Fruit fly (Drosophila melanogaster): ENCODE results near the gene aus.
A peak's percentile ranks its signal among the peaks of the same experiment; 100 is the strongest.

The aus gene

DNA sequence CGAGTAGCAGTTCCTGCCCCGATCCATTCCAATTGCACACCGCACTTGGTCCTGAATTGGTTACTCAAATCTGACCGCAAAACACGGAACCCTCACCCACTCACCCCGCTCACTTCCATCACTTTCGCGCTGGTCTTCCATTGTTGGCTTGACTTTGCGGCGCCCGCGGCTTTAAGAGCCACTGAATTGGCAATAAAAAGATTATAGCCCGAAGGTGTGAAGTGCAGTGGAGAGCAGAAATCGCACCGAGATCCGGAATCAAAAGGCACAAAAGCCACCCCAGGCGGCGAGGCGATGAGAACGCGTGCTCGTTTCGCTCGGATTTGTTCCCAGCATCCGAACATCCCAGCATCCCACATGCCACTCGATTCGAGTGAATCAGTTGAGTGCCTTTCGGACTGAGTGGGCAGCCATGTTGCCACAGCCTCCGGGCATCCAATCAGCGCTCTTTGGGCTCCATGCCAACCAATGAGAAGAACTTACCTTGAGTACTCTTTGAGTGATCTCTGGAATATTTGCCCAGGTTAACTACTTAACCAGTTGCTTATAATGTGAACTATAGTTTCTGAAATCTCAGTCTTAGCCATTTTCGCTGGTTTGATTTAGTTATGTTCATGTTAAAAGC is 38.1 kb upstream of the aus start:
- TF ChIP-seq Hr96 (GFP tag; optimal IDR thresholded peaks at IDR 0.05) (no peak), kay (GFP tag; ENCODE audit: borderline replicate concordance) (no peak), CG7101 (tag; optimal IDR thresholded peaks at IDR 0.05) (no peak), tj (GFP tag; optimal IDR thresholded peaks at IDR 0.05) (no peak), Crg-1 (GFP tag; optimal IDR thresholded peaks at IDR 0.05) (no peak), pad (GFP tag; optimal IDR thresholded peaks at IDR 0.05) (no peak), Mnt (GFP tag; optimal IDR thresholded peaks at IDR 0.05) (no peak), CG33017 (tag; optimal IDR thresholded peaks at IDR 0.05) (no peak), toe (GFP tag; optimal IDR thresholded peaks at IDR 0.05) (no peak), CG1620 (GFP tag; optimal IDR thresholded peaks at IDR 0.05) (no peak), CG14711 (tag; optimal IDR thresholded peaks at IDR 0.05) (no peak), bab1 (GFP tag; optimal IDR thresholded peaks at IDR 0.05) (no peak), CG5204 (GFP tag; optimal IDR thresholded peaks at IDR 0.05) (no peak), CG7045 (GFP tag; optimal IDR thresholded peaks at IDR 0.05) (no peak), CG11617 (GFP tag; optimal IDR thresholded peaks at IDR 0.05) (no peak)

DNA sequence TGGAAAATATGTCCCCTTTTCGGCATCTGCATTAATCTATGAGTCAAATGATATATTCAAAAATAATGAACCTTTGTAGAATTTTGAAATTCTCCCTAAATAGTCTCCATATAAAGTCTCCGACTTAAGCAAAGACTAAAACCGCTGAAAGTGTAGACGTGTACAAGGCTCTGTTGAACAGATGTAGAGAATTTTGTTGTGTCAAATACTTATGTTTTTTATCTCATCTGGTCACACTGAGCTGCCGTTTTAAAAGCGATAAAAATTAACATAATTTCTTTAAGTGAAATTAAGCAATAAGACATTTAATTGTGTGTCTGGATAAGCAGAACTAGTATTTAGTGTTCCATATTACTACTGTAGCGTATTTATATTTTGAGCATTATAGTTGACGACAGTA is 36.7 kb upstream of the aus start:
- TF ChIP-seq CG7045 (GFP tag; optimal IDR thresholded peaks at IDR 0.05) (no peak), CG7101 (tag; optimal IDR thresholded peaks at IDR 0.05) (no peak), CG33017 (tag; optimal IDR thresholded peaks at IDR 0.05) (no peak), CG12768 (GFP tag; optimal IDR thresholded peaks at IDR 0.05) (no peak), tj (GFP tag; optimal IDR thresholded peaks at IDR 0.05) (no peak), kay (GFP tag; ENCODE audit: borderline replicate concordance) (no peak), CG1620 (GFP tag; optimal IDR thresholded peaks at IDR 0.05) (no peak), cnc (optimal IDR thresholded peaks at IDR 0.05) (no peak), CG14711 (tag; optimal IDR thresholded peaks at IDR 0.05) (no peak), Crg-1 (GFP tag; optimal IDR thresholded peaks at IDR 0.05) (no peak)

DNA sequence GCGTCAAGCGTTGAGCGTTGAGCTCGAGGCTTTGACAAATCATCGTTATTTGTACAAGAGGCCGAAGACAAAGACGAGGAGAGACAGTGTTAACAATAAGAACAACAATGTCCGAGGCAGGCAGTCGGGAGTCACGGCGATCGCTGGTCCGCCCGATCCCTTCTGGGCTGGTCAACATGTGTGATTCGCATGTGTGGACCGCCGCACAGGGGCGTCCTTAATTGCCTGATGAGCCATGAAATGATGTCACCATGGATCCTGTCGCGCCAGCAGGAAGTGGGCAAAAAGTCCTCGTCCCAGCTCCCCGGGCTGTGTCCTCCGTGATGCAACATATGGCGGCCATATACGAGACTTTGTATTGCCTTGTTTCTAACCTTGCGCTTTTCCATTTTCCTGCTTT is 30.5 kb upstream of the aus start:
- TF ChIP-seq toe (GFP tag; optimal IDR thresholded peaks at IDR 0.05) = no peak
- no peak for TF ChIP-seq CG1620 (GFP tag; optimal IDR thresholded peaks at IDR 0.05)
- no peak for TF ChIP-seq bab1 (GFP tag; optimal IDR thresholded peaks at IDR 0.05)
- no peak for TF ChIP-seq cnc (optimal IDR thresholded peaks at IDR 0.05)
- TF ChIP-seq Crg-1 (GFP tag; optimal IDR thresholded peaks at IDR 0.05) = no peak
- TF ChIP-seq CG12768 (GFP tag; optimal IDR thresholded peaks at IDR 0.05) = no peak
- TF ChIP-seq tj (GFP tag; optimal IDR thresholded peaks at IDR 0.05) = no peak
- no peak for TF ChIP-seq Clk (GFP tag; optimal IDR thresholded peaks at IDR 0.05)
- no peak for TF ChIP-seq CG33017 (tag; optimal IDR thresholded peaks at IDR 0.05)
- TF ChIP-seq pad (GFP tag; optimal IDR thresholded peaks at IDR 0.05) = no peak
- TF ChIP-seq ovo (GFP tag; optimal IDR thresholded peaks at IDR 0.05) = no peak
- TF ChIP-seq CG11617 (GFP tag; optimal IDR thresholded peaks at IDR 0.05) = no peak
- TF ChIP-seq CG7045 (GFP tag; optimal IDR thresholded peaks at IDR 0.05) = no peak
- TF ChIP-seq CG5204 (GFP tag; optimal IDR thresholded peaks at IDR 0.05) = no peak
- no peak for TF ChIP-seq Hr96 (GFP tag; optimal IDR thresholded peaks at IDR 0.05)
- TF ChIP-seq Mnt (GFP tag; optimal IDR thresholded peaks at IDR 0.05) = no peak
- TF ChIP-seq CG14711 (tag; optimal IDR thresholded peaks at IDR 0.05) = no peak
- TF ChIP-seq cic (GFP tag; optimal IDR thresholded peaks at IDR 0.05) = no peak

DNA sequence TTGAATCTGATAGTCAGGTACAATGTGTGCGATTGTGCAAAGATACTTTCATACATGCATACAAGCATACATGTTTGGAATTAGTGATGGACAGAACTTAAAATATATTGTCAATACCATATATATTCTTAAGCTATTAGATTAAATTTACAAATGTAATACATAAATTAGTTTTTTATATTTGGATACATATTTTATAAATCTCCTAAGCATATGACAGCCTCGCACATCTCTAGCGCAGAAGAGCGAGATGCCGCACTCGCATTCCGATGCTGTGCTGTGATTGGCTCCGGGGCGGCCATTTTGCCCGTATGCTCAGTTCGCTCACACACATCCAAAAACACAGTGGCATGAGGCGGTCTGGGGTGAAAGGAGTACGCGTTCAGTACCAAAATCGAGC is 29.2 kb upstream of the aus start, which contains the start of gene tin:
Gene tin, plus strand, starts transcription at position 383 of the 400 bp plus-strand sequence.
- TF ChIP-seq CG5204 (GFP tag; optimal IDR thresholded peaks at IDR 0.05) (no peak), toe (GFP tag; optimal IDR thresholded peaks at IDR 0.05) (peak; percentile 13), CG7045 (GFP tag; optimal IDR thresholded peaks at IDR 0.05) (peak; percentile 72), cnc (optimal IDR thresholded peaks at IDR 0.05) (no peak), CG12768 (GFP tag; optimal IDR thresholded peaks at IDR 0.05) (peak; percentile 27), CG1620 (GFP tag; optimal IDR thresholded peaks at IDR 0.05) (peak; percentile 41), Crg-1 (GFP tag; optimal IDR thresholded peaks at IDR 0.05) (peak; percentile 61), CG11617 (GFP tag; optimal IDR thresholded peaks at IDR 0.05) (peak; percentile 68), Mnt (GFP tag; optimal IDR thresholded peaks at IDR 0.05) (peak; percentile 29), Hr96 (GFP tag; optimal IDR thresholded peaks at IDR 0.05) (no peak), CG7101 (tag; optimal IDR thresholded peaks at IDR 0.05) (peak; percentile 89), tj (GFP tag; optimal IDR thresholded peaks at IDR 0.05) (peak; percentile 26), pad (GFP tag; optimal IDR thresholded peaks at IDR 0.05) (peak; percentile 73), cic (GFP tag; optimal IDR thresholded peaks at IDR 0.05) (peak; percentile 2), Clk (GFP tag; optimal IDR thresholded peaks at IDR 0.05) (peak; percentile 36), CG14711 (tag; optimal IDR thresholded peaks at IDR 0.05) (peak; percentile 79), CG33017 (tag; optimal IDR thresholded peaks at IDR 0.05) (peak; percentile 74), bab1 (GFP tag; optimal IDR thresholded peaks at IDR 0.05) (peak; percentile 82), kay (GFP tag; ENCODE audit: borderline replicate concordance) (no peak), ovo (GFP tag; optimal IDR thresholded peaks at IDR 0.05) (no peak)

DNA sequence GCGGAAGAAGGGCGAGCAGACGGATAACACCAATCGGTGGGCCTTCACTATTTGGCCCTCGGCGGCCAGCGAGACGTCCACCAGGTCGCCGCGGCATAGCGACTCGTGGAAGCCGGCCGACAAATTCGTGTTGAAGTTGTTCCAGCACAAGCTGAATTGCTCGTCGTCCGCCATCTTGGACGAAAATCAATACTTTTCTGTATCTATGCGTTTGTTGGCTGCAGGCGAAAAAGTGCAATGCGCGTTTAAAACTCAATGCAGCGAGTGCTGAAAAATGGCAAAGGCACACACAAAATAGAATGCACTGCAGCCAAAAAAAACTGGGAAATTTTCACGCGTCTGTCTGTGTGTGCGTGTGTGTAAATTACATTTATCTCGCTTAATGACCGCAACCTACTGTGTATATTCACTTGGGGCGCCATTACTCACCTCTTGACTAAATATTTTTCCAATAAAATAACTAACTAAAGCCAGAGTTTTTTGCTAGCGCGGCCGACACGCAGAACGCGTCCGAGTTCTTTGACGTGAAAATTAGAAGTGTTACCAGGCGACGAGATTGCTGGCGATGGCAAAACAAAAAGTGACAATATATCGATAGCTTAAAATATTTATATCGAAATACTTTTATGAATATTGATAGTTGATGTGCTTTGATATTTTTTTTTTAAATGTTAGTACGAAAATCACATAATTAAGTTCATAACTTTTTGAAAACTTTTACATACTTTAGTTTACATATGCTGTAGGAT is 27.6 kb upstream of the aus start:
- TF ChIP-seq CG33017 (tag; optimal IDR thresholded peaks at IDR 0.05) = peak; percentile 38
- TF ChIP-seq bab1 (GFP tag; optimal IDR thresholded peaks at IDR 0.05) = peak; percentile 33
- TF ChIP-seq CG11617 (GFP tag; optimal IDR thresholded peaks at IDR 0.05) = no peak
- TF ChIP-seq Hr96 (GFP tag; optimal IDR thresholded peaks at IDR 0.05) = no peak
- TF ChIP-seq cic (GFP tag; optimal IDR thresholded peaks at IDR 0.05) = no peak
- TF ChIP-seq CG14711 (tag; optimal IDR thresholded peaks at IDR 0.05) = no peak
- peak; percentile 51 for TF ChIP-seq CG1620 (GFP tag; optimal IDR thresholded peaks at IDR 0.05)
- peak; percentile 51 for TF ChIP-seq Mnt (GFP tag; optimal IDR thresholded peaks at IDR 0.05)
- TF ChIP-seq CG5204 (GFP tag; optimal IDR thresholded peaks at IDR 0.05) = no peak
- TF ChIP-seq CG7045 (GFP tag; optimal IDR thresholded peaks at IDR 0.05) = no peak
- peak; percentile 48 for TF ChIP-seq tj (GFP tag; optimal IDR thresholded peaks at IDR 0.05)
- peak; percentile 22 for TF ChIP-seq CG7101 (tag; optimal IDR thresholded peaks at IDR 0.05)
- TF ChIP-seq CG12768 (GFP tag; optimal IDR thresholded peaks at IDR 0.05) = no peak
- no peak for TF ChIP-seq Crg-1 (GFP tag; optimal IDR thresholded peaks at IDR 0.05)
- no peak for TF ChIP-seq cnc (optimal IDR thresholded peaks at IDR 0.05)
- TF ChIP-seq Clk (GFP tag; optimal IDR thresholded peaks at IDR 0.05) = no peak
- no peak for TF ChIP-seq pad (GFP tag; optimal IDR thresholded peaks at IDR 0.05)
- TF ChIP-seq toe (GFP tag; optimal IDR thresholded peaks at IDR 0.05) = no peak
- TF ChIP-seq ovo (GFP tag; optimal IDR thresholded peaks at IDR 0.05) = no peak
- peak; percentile 72 for TF ChIP-seq kay (GFP tag; ENCODE audit: borderline replicate concordance)

All from whole organism, adult.